Worm (Caenorhabditis elegans): ENCODE measurements around the gene idpp-11.

Gene idpp-11

ce11 chrX:7839989-7840388 lies 2.4 kb upstream of the idpp-11 start:
- no peak for TF ChIP-seq jun-1 (tag; optimal IDR thresholded peaks at IDR 0.05)
- TF ChIP-seq lin-15B (tag; optimal IDR thresholded peaks at IDR 0.05) = no peak
- TF ChIP-seq ZK546.5 (tag; optimal IDR thresholded peaks at IDR 0.05) = no peak
- TF ChIP-seq mml-1 (tag; optimal IDR thresholded peaks at IDR 0.05) = no peak
- TF ChIP-seq eor-1 (tag; optimal IDR thresholded peaks at IDR 0.05) = no peak
- no peak for TF ChIP-seq ceh-28 (tag; optimal IDR thresholded peaks at IDR 0.05)
- no peak for TF ChIP-seq nfya-1 (tag; optimal IDR thresholded peaks at IDR 0.05; ENCODE audit: insufficient read depth)
- TF ChIP-seq lin-39 (tag; optimal IDR thresholded peaks at IDR 0.05) = no peak
- TF ChIP-seq nhr-28 (tag; optimal IDR thresholded peaks at IDR 0.05) = no peak
- no peak for TF ChIP-seq lsy-12 (tag; optimal IDR thresholded peaks at IDR 0.05)
- no peak for TF ChIP-seq fkh-2 (tag; optimal IDR thresholded peaks at IDR 0.05)
- no peak for TF ChIP-seq nhr-12 (tag; optimal IDR thresholded peaks at IDR 0.05)
- no peak for TF ChIP-seq snpc-4 (tag; optimal IDR thresholded peaks at IDR 0.05)
- no peak for TF ChIP-seq aly-2 (tag; optimal IDR thresholded peaks at IDR 0.05)
- no peak for TF ChIP-seq R02D3.7 (tag; optimal IDR thresholded peaks at IDR 0.05)
- TF ChIP-seq hmg-11 (tag; optimal IDR thresholded peaks at IDR 0.05) = no peak

ce11 chrX:7847413-7847812 lies 5.1 kb downstream of the idpp-11 start, which contains the start of gene C54D2.6:
Gene C54D2.6 (minus strand): TSS chrX:7847513.
- TF ChIP-seq pha-4 (tag; optimal IDR thresholded peaks at IDR 0.05) (no peak), egl-5 (tag; optimal IDR thresholded peaks at IDR 0.05) (no peak)

- TF ChIP-seq unc-62 (GFP tag; optimal IDR thresholded peaks at IDR 0.05) (no peak), nfya-1 (tag; optimal IDR thresholded peaks at IDR 0.05; ENCODE audit: insufficient read depth) (peak; percentile 27), egl-5 (tag; optimal IDR thresholded peaks at IDR 0.05) (peak; percentile 10)
Measured at ce11 chrX:7866493-7866892, 24.2 kb downstream of the idpp-11 start.

ce11 chrX:7867307-7867706 lies 25.0 kb downstream of the idpp-11 start:
- TF ChIP-seq lin-39 (tag; optimal IDR thresholded peaks at IDR 0.05) = no peak
- TF ChIP-seq fos-1 (tag; optimal IDR thresholded peaks at IDR 0.05) = no peak
- no peak for TF ChIP-seq nhr-237 (tag; optimal IDR thresholded peaks at IDR 0.05)
- no peak for TF ChIP-seq pha-4 (tag; optimal IDR thresholded peaks at IDR 0.05)
- no peak for TF ChIP-seq lin-15B (tag; optimal IDR thresholded peaks at IDR 0.05)
- TF ChIP-seq elt-2 (tag; optimal IDR thresholded peaks at IDR 0.05) = no peak
- TF ChIP-seq egl-5 (tag; optimal IDR thresholded peaks at IDR 0.05) = no peak
- TF ChIP-seq ceh-16 (tag; optimal IDR thresholded peaks at IDR 0.05) = no peak
- no peak for TF ChIP-seq ztf-4 (tag; optimal IDR thresholded peaks at IDR 0.05)
- TF ChIP-seq ceh-82 (tag; optimal IDR thresholded peaks at IDR 0.05) = no peak
- no peak for TF ChIP-seq pqm-1 (tag; optimal IDR thresholded peaks at IDR 0.05)
- no peak for TF ChIP-seq aly-2 (tag; optimal IDR thresholded peaks at IDR 0.05)
- TF ChIP-seq jun-1 (tag; optimal IDR thresholded peaks at IDR 0.05) = no peak
- no peak for TF ChIP-seq unc-62 (GFP tag; optimal IDR thresholded peaks at IDR 0.05)
- no peak for TF ChIP-seq nfya-1 (tag; optimal IDR thresholded peaks at IDR 0.05; ENCODE audit: insufficient read depth)
- no peak for TF ChIP-seq tbx-2 (tag; optimal IDR thresholded peaks at IDR 0.05)
- no peak for TF ChIP-seq snpc-4 (tag; optimal IDR thresholded peaks at IDR 0.05)
- no peak for TF ChIP-seq elt-3 (tag; optimal IDR thresholded peaks at IDR 0.05)
- no peak for TF ChIP-seq fkh-10 (GFP tag; optimal IDR thresholded peaks at IDR 0.05)

- TF ChIP-seq mml-1 (tag; optimal IDR thresholded peaks at IDR 0.05) (no peak), lin-39 (tag; optimal IDR thresholded peaks at IDR 0.05) (peak; percentile 22), ceh-16 (tag; optimal IDR thresholded peaks at IDR 0.05) (no peak)
Measured at ce11 chrX:7873350-7873749, 31.0 kb downstream of the idpp-11 start.

ce11 chrX:7875854-7876253 lies 33.5 kb downstream of the idpp-11 start, which contains the start of gene cca-1:
Gene cca-1 (minus strand): TSS chrX:7875954.
- TF ChIP-seq nhr-28 (tag; optimal IDR thresholded peaks at IDR 0.05) = no peak
- no peak for TF ChIP-seq eor-1 (tag; optimal IDR thresholded peaks at IDR 0.05)
- TF ChIP-seq fos-1 (tag; optimal IDR thresholded peaks at IDR 0.05) = no peak
- TF ChIP-seq fkh-2 (tag; optimal IDR thresholded peaks at IDR 0.05) = no peak
- no peak for TF ChIP-seq ama-1 (optimal IDR thresholded peaks at IDR 0.05)
- TF ChIP-seq unc-39 (tag; optimal IDR thresholded peaks at IDR 0.05) = no peak
- TF ChIP-seq daf-12 (tag; optimal IDR thresholded peaks at IDR 0.05) = no peak
- no peak for TF ChIP-seq skn-1 (tag; optimal IDR thresholded peaks at IDR 0.05)
- TF ChIP-seq nhr-67 (tag; optimal IDR thresholded peaks at IDR 0.05) = no peak
- TF ChIP-seq nhr-23 (tag; optimal IDR thresholded peaks at IDR 0.05) = no peak
- TF ChIP-seq ztf-11 (tag; optimal IDR thresholded peaks at IDR 0.05) = no peak
- no peak for TF ChIP-seq nhr-237 (tag; optimal IDR thresholded peaks at IDR 0.05)
- no peak for TF ChIP-seq mdl-1 (tag; optimal IDR thresholded peaks at IDR 0.05)
